Worm (Caenorhabditis elegans) whole organism, L4 larva: ENCODE results near the gene T05H10.8.

ENCODE experiments used
- D1046.2 ChIP-seq: fragments of 200-800 bp; sonication (Bioruptor generic); IDR thresholded peaks from 2 replicates; pipeline ENCODE4 v1.3.6; 2022; ENCODE audit warnings: missing genetic modification characterization, missing compliant biosample characterization
- F10B5.3 ChIP-seq: sonication (generic microtip); optimal IDR thresholded peaks from 2 replicates; lab custom pipeline; 2016; ENCODE audit warnings: mild to moderate bottlenecking, missing genetic modification characterization, missing compliant biosample characterization
- F26F4.8 ChIP-seq: fragments of 200-800 bp; sonication (Bioruptor generic); conservative IDR thresholded peaks from 2 replicates; pipeline ENCODE4 v1.3.6; 2022; ENCODE audit warnings: missing genetic modification characterization, missing compliant biosample characterization
- F37D6.2 ChIP-seq: sonication (generic microtip); optimal IDR thresholded peaks from 2 replicates; lab custom pipeline; 2016; ENCODE audit warnings: mild to moderate bottlenecking, missing genetic modification characterization, missing compliant biosample characterization
- F44E2.7 ChIP-seq: fragments of 200-800 bp; sonication (Bioruptor generic); IDR thresholded peaks from 2 replicates; pipeline ENCODE4 v2.1.2; 2022; ENCODE audit warnings: missing genetic modification characterization, missing compliant biosample characterization
- F49E8.2 ChIP-seq: sonication (generic microtip); optimal IDR thresholded peaks from 2 replicates; lab custom pipeline; 2016; ENCODE audit warnings: missing compliant biosample characterization, mild to moderate bottlenecking, missing genetic modification characterization, borderline replicate concordance
- R02D3.7 ChIP-seq: fragments of 150-350 bp; sonication (generic microtip); optimal IDR thresholded peaks from 3 replicates; lab custom pipeline; 2014; ENCODE audit warnings: missing biosample characterization, missing genetic modification characterization
- Y48G9A.11 ChIP-seq: fragments of 200-800 bp; sonication (Bioruptor generic); IDR thresholded peaks from 2 replicates; pipeline ENCODE4 v1.3.6; 2022; ENCODE audit warnings: missing genetic modification reagents, missing genetic modification characterization, missing compliant biosample characterization
- ZK337.2 ChIP-seq: fragments of 200-800 bp; sonication (Bioruptor generic); IDR thresholded peaks from 2 replicates; pipeline ENCODE4 v1.3.6; 2022; ENCODE audit warnings: missing genetic modification reagents, missing genetic modification characterization, missing compliant biosample characterization
- arid-1 ChIP-seq: fragments of 200-800 bp; sonication (Bioruptor generic); conservative IDR thresholded peaks from 2 replicates; pipeline ENCODE4 v1.3.6; 2022; ENCODE audit warnings: missing genetic modification reagents, missing genetic modification characterization, missing compliant biosample characterization
- attf-4 ChIP-seq: sonication (generic microtip); optimal IDR thresholded peaks from 3 replicates; lab custom pipeline; 2017; ENCODE audit warnings: missing biosample characterization, missing genetic modification characterization
- ceh-44 ChIP-seq: fragments of 200-800 bp; sonication (Bioruptor generic); IDR thresholded peaks from 2 replicates; pipeline ENCODE4 v1.3.6; 2022; ENCODE audit warnings: missing genetic modification reagents, missing genetic modification characterization, missing compliant biosample characterization
- ceh-82 ChIP-seq: sonication (generic microtip); optimal IDR thresholded peaks from 2 replicates; lab custom pipeline; 2017; ENCODE audit warnings: missing biosample characterization, missing genetic modification characterization
- ces-1 ChIP-seq: fragments of 150-350 bp; sonication (generic microtip); optimal IDR thresholded peaks from 4 replicates; lab custom pipeline; 2014; ENCODE audit warnings: missing biosample characterization, missing genetic modification reagents, missing genetic modification characterization
- cey-2 ChIP-seq: sonication (generic microtip); optimal IDR thresholded peaks from 3 replicates; lab custom pipeline; 2017; ENCODE audit warnings: missing genetic modification characterization, mild to moderate bottlenecking, missing compliant biosample characterization, antibody characterized with exemption, borderline replicate concordance; ENCODE audit not compliant: insufficient read depth
- ctbp-1 ChIP-seq: fragments of 200-800 bp; sonication (Bioruptor generic); IDR thresholded peaks from 2 replicates; pipeline ENCODE4 v1.3.6; 2022; ENCODE audit warnings: missing genetic modification reagents, missing genetic modification characterization, missing compliant biosample characterization
- daf-12 ChIP-seq: fragments of 150-350 bp; optimal IDR thresholded peaks from 2 replicates; lab custom pipeline; 2014; ENCODE audit warnings: missing biosample characterization, missing genetic modification reagents, missing genetic modification characterization
- daf-16 ChIP-seq, 3 experiments: sonication (generic microtip); optimal IDR thresholded peaks; 2 replicates each; lab custom pipeline; 2016 to 2017; ENCODE audit warnings: missing genetic modification characterization in 3 of 3, missing genetic modification reagents in 3 of 3, mild to moderate bottlenecking in 2 of 3, missing compliant biosample characterization in 2 of 3, missing biosample characterization in 1 of 3, moderate library complexity in 1 of 3
- dmd-8 ChIP-seq: fragments of 200-800 bp; sonication (Bioruptor generic); IDR thresholded peaks from 2 replicates; pipeline ENCODE4 v1.3.6; 2022; ENCODE audit warnings: missing genetic modification characterization, missing compliant biosample characterization
- duxl-1 ChIP-seq: sonication (generic microtip); optimal IDR thresholded peaks from 2 replicates; lab custom pipeline; 2016; ENCODE audit warnings: mild to moderate bottlenecking, missing genetic modification characterization, moderate library complexity, missing compliant biosample characterization; ENCODE audit not compliant: poor library complexity
- dve-1 ChIP-seq: sonication (generic microtip); optimal IDR thresholded peaks from 2 replicates; lab custom pipeline; 2017; ENCODE audit warnings: antibody characterized with exemption, mild to moderate bottlenecking, missing genetic modification characterization, missing compliant biosample characterization; ENCODE audit not compliant: insufficient read depth
- egl-27 ChIP-seq: sonication (generic microtip); optimal IDR thresholded peaks from 3 replicates; lab custom pipeline; 2017; ENCODE audit warnings: missing biosample characterization, missing genetic modification reagents, missing genetic modification characterization
- egl-43 ChIP-seq: fragments of 200-800 bp; sonication (Bioruptor generic); IDR thresholded peaks from 2 replicates; pipeline ENCODE4 v1.3.6; 2022; ENCODE audit warnings: missing genetic modification reagents, missing genetic modification characterization, missing compliant biosample characterization
- fkh-10 ChIP-seq: fragments of 150-350 bp; optimal IDR thresholded peaks from 2 replicates; lab custom pipeline; 2014; ENCODE audit warnings: missing biosample characterization, missing genetic modification reagents, missing genetic modification characterization
- gei-8 ChIP-seq: fragments of 200-800 bp; sonication (Bioruptor generic); optimal IDR thresholded peaks from 2 replicates; lab custom pipeline; 2018; ENCODE audit warnings: mild to moderate bottlenecking, missing genetic modification characterization, missing compliant biosample characterization
- hlh-11 ChIP-seq: fragments of 200-800 bp; sonication (Bioruptor generic); optimal IDR thresholded peaks from 2 replicates; lab custom pipeline; 2018; ENCODE audit warnings: mild to moderate bottlenecking, missing genetic modification characterization, missing compliant biosample characterization
- lim-7 ChIP-seq: fragments of 200-800 bp; sonication (Bioruptor generic); IDR thresholded peaks from 2 replicates; pipeline ENCODE4 v1.3.6; 2022; ENCODE audit warnings: missing genetic modification characterization, missing compliant biosample characterization
- lin-39 ChIP-seq: fragments of 150-350 bp; optimal IDR thresholded peaks from 2 replicates; lab custom pipeline; 2014; ENCODE audit warnings: missing biosample characterization, missing genetic modification reagents, missing genetic modification characterization
- lir-3 ChIP-seq: sonication (generic microtip); optimal IDR thresholded peaks from 2 replicates; lab custom pipeline; 2016; ENCODE audit warnings: mild to moderate bottlenecking, missing genetic modification characterization, missing compliant biosample characterization
- madf-5 ChIP-seq, 2 experiments: fragments of 200-800 bp; sonication (Bioruptor generic); IDR thresholded peaks; 2 replicates each; pipeline ENCODE4 v1.3.6; 2022; ENCODE audit warnings: missing compliant biosample characterization in 2 of 2, missing genetic modification characterization in 2 of 2
- mep-1 ChIP-seq: fragments of 150-350 bp; sonication (generic microtip); optimal IDR thresholded peaks from 3 replicates; lab custom pipeline; 2014; ENCODE audit warnings: missing biosample characterization, missing genetic modification characterization
- mxl-2 ChIP-seq: fragments of 200-800 bp; sonication (Bioruptor generic); conservative IDR thresholded peaks from 2 replicates; pipeline ENCODE4 v1.3.6; 2022; ENCODE audit warnings: missing genetic modification reagents, missing genetic modification characterization, missing compliant biosample characterization
- mxl-3 ChIP-seq: fragments of 200-800 bp; sonication (Bioruptor generic); optimal IDR thresholded peaks from 2 replicates; lab custom pipeline; 2018; ENCODE audit warnings: mild to moderate bottlenecking, missing genetic modification characterization, missing compliant biosample characterization
- nhr-10 ChIP-seq: fragments of 150-350 bp; optimal IDR thresholded peaks from 2 replicates; lab custom pipeline; 2014; ENCODE audit warnings: missing biosample characterization, missing genetic modification characterization
- nhr-11 ChIP-seq: fragments of 150-350 bp; optimal IDR thresholded peaks from 2 replicates; lab custom pipeline; 2014; ENCODE audit warnings: missing biosample characterization, missing genetic modification characterization
- nhr-111 ChIP-seq: fragments of 200-800 bp; sonication (Bioruptor generic); optimal IDR thresholded peaks from 2 replicates; lab custom pipeline; 2018; ENCODE audit warnings: mild to moderate bottlenecking, missing genetic modification characterization, missing compliant biosample characterization
- nhr-237 ChIP-seq: sonication (generic microtip); optimal IDR thresholded peaks from 2 replicates; lab custom pipeline; 2017; ENCODE audit warnings: missing biosample characterization, missing genetic modification characterization
- nhr-28 ChIP-seq: fragments of 150-350 bp; optimal IDR thresholded peaks from 2 replicates; lab custom pipeline; 2014; ENCODE audit warnings: missing biosample characterization, missing genetic modification characterization
- nhr-42 ChIP-seq: fragments of 200-800 bp; sonication (Bioruptor generic); IDR thresholded peaks from 2 replicates; pipeline ENCODE4 v1.3.6; 2022; ENCODE audit warnings: missing genetic modification characterization, missing compliant biosample characterization
- nhr-6 ChIP-seq: fragments of 150-350 bp; optimal IDR thresholded peaks from 2 replicates; lab custom pipeline; 2014; ENCODE audit warnings: missing biosample characterization, missing genetic modification characterization
- php-3 ChIP-seq: fragments of 200-800 bp; sonication (Bioruptor generic); IDR thresholded peaks from 2 replicates; pipeline ENCODE4 v1.3.6; 2022; ENCODE audit warnings: missing genetic modification reagents, missing genetic modification characterization, missing compliant biosample characterization
- pqm-1 ChIP-seq: sonication (generic microtip); optimal IDR thresholded peaks from 2 replicates; lab custom pipeline; 2017; ENCODE audit warnings: missing biosample characterization, missing genetic modification characterization
- rbr-2 ChIP-seq: sonication (generic microtip); optimal IDR thresholded peaks from 2 replicates; lab custom pipeline; 2016; ENCODE audit warnings: missing genotype, missing genetic modification characterization, missing compliant biosample characterization
- snpc-4 ChIP-seq: fragments of 150-350 bp; optimal IDR thresholded peaks from 2 replicates; lab custom pipeline; 2014; ENCODE audit warnings: missing biosample characterization, missing genetic modification characterization
- spr-1 ChIP-seq: sonication (generic microtip); optimal IDR thresholded peaks from 2 replicates; lab custom pipeline; 2016; ENCODE audit warnings: mild to moderate bottlenecking, missing genetic modification characterization, missing compliant biosample characterization
- tag-97 ChIP-seq: fragments of 200-800 bp; sonication (Bioruptor generic); IDR thresholded peaks from 2 replicates; pipeline ENCODE4 v1.3.6; 2022; ENCODE audit warnings: missing genetic modification characterization, missing compliant biosample characterization
- tra-1 ChIP-seq: fragments of 200-800 bp; sonication (Bioruptor generic); IDR thresholded peaks from 2 replicates; pipeline ENCODE4 v1.3.6; 2022; ENCODE audit warnings: missing genetic modification reagents, missing genetic modification characterization, missing compliant biosample characterization
- unc-39 ChIP-seq: sonication (generic microtip); optimal IDR thresholded peaks from 2 replicates; lab custom pipeline; 2017; ENCODE audit warnings: missing biosample characterization, missing genetic modification characterization
- zag-1 ChIP-seq: fragments of 150-350 bp; optimal IDR thresholded peaks from 2 replicates; lab custom pipeline; 2014; ENCODE audit warnings: missing biosample characterization, missing genetic modification characterization
- zfp-2 ChIP-seq: sonication (generic microtip); optimal IDR thresholded peaks from 2 replicates; lab custom pipeline; 2016; ENCODE audit warnings: mild to moderate bottlenecking, missing genetic modification characterization, missing compliant biosample characterization
- ztf-11 ChIP-seq: fragments of 150-350 bp; optimal IDR thresholded peaks from 2 replicates; lab custom pipeline; 2014; ENCODE audit warnings: missing biosample characterization, missing genetic modification characterization

Gene T05H10.8

ce11 chrII:8071801-8072544 is 13.1 kb downstream of the T05H10.8 start (continued):
- TF ChIP-seq arid-1 (GFP tag; lab: Robert Waterston, UW) (no peak), F37D6.2 (tag; lab: Kevin White, UChicago) (no peak), daf-16 (GFP tag; optimal IDR thresholded peaks at IDR 0.05; lab: Kevin White, UChicago) (peak in 1 of 2 experiments; percentile 63), daf-16 (tag; optimal IDR thresholded peaks at IDR 0.05; lab: Kevin White, UChicago) (no peak), ztf-11 (tag; lab: Kevin White, UChicago) (no peak), fkh-10 (no peak), ZK337.2 (no peak), nhr-237 (tag; lab: Kevin White, UChicago) (no peak), nhr-6 (tag; lab: Kevin White, UChicago) (no peak), tra-1 (GFP tag; lab: Robert Waterston, UW) (no peak), duxl-1 (tag; lab: Kevin White, UChicago) (no peak), snpc-4 (tag; lab: Kevin White, UChicago) (no peak), php-3 (GFP tag; lab: Robert Waterston, UW) (no peak), egl-43 (GFP tag; lab: Robert Waterston, UW) (no peak), pqm-1 (tag; lab: Kevin White, UChicago) (no peak), zfp-2 (no peak), nhr-10 (tag; lab: Kevin White, UChicago) (no peak), tag-97 (GFP tag; lab: Robert Waterston, UW) (no peak), Y48G9A.11 (GFP tag; lab: Robert Waterston, UW) (no peak), lir-3 (tag; lab: Kevin White, UChicago) (no peak), nhr-111 (GFP tag; lab: Kevin White, UChicago) (no peak), cey-2 (tag; lab: Kevin White, UChicago) (no peak), D1046.2 (GFP tag; lab: Robert Waterston, UW) (no peak), F26F4.8 (GFP tag; lab: Robert Waterston, UW) (no peak), dve-1 (no peak), F49E8.2 (no peak), nhr-28 (tag; lab: Kevin White, UChicago) (peak; percentile 16), lin-39 (tag; lab: Kevin White, UChicago) (no peak), ces-1 (GFP tag; lab: Kevin White, UChicago) (no peak), F44E2.7 (no peak), nhr-11 (peak; percentile 54), daf-12 (tag; lab: Kevin White, UChicago) (no peak), madf-5 (GFP tag; IDR thresholded peaks at IDR 0.05; lab: Robert Waterston, UW) (no peak), gei-8 (GFP tag; lab: Kevin White, UChicago) (no peak), mxl-3 (GFP tag; lab: Kevin White, UChicago) (peak; percentile 69), unc-39 (tag; lab: Kevin White, UChicago) (no peak), rbr-2 (tag; lab: Kevin White, UChicago) (peak; percentile 38), lim-7 (GFP tag; lab: Robert Waterston, UW) (no peak), zag-1 (no peak), egl-27 (tag; lab: Kevin White, UChicago) (no peak), ceh-82 (tag; lab: Kevin White, UChicago) (no peak), ceh-44 (GFP tag; lab: Robert Waterston, UW) (no peak), hlh-11 (peak; percentile 53), dmd-8 (GFP tag; lab: Robert Waterston, UW) (no peak), mxl-2 (no peak), spr-1 (tag; lab: Kevin White, UChicago) (no peak), F10B5.3 (tag; lab: Kevin White, UChicago) (no peak), attf-4 (tag; lab: Kevin White, UChicago) (no peak), ctbp-1 (GFP tag; lab: Robert Waterston, UW) (peak; percentile 73; the same call in 1 of the 2 replicates), nhr-42 (GFP tag; lab: Robert Waterston, UW) (no peak), mep-1 (tag; lab: Kevin White, UChicago) (peak; percentile 57), R02D3.7 (tag; lab: Kevin White, UChicago) (no peak)
